Worm (Caenorhabditis elegans) whole organism, midembryonic: ENCODE results near the gene gst-5.

Source experiments
- T22C8.4 ChIP-seq: fragments of 200-800 bp; sonication (Bioruptor generic); IDR thresholded peaks from 2 replicates; pipeline ENCODE4 v1.3.6; 2022; ENCODE audit warnings: missing genetic modification characterization, missing compliant biosample characterization
- cog-1 ChIP-seq: sonication (generic microtip); optimal IDR thresholded peaks from 2 replicates; lab custom pipeline; 2016; ENCODE audit warnings: missing genetic modification characterization, missing compliant biosample characterization
- med-1 ChIP-seq: sonication (generic microtip); optimal IDR thresholded peaks from 2 replicates; lab custom pipeline; 2017; ENCODE audit warnings: missing genetic modification characterization, mild to moderate bottlenecking, missing compliant biosample characterization, antibody characterized with exemption, missing genetic modification reagents; ENCODE audit not compliant: insufficient read depth
- ztf-23 ChIP-seq: fragments of 200-800 bp; sonication (Bioruptor generic); IDR thresholded peaks from 2 replicates; pipeline ENCODE4 v1.3.6; 2022; ENCODE audit warnings: missing genetic modification reagents, missing genetic modification characterization, missing compliant biosample characterization
- ztf-29 ChIP-seq: fragments of 200-800 bp; sonication (Bioruptor generic); IDR thresholded peaks from 2 replicates; pipeline ENCODE4 v1.3.6; 2022; ENCODE audit warnings: missing genetic modification reagents, missing genetic modification characterization, missing compliant biosample characterization

DNA sequence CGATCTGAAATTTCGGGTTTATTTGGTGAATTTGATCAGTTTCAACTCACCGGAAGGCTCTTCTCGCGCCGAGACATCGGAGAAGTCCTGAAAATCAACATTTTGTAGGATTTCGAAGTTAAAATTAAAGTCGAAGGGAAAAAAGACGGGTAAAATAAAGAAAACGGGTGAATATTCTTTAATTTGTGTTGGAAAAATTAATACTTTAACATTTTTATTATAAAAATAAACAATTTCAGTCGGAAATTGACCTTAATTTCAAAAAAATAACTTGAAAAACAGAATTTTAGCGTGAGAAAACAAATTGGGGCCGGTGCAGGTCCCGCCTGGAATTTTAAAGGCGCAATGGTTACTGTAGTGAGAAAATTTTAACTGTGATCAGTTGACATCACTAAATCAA lies 2.9 kb downstream of the gst-5 start, which contains the start of gene nos-1:
- TF ChIP-seq T22C8.4 (GFP tag; lab: Robert Waterston, UW) (no peak), cog-1 (no peak), ztf-29 (no peak), ztf-23 (no peak), med-1 (GFP tag; lab: Kevin White, UChicago) (no peak)
